Worm (Caenorhabditis elegans): ENCODE results near the gene ZK546.19.

DNA sequence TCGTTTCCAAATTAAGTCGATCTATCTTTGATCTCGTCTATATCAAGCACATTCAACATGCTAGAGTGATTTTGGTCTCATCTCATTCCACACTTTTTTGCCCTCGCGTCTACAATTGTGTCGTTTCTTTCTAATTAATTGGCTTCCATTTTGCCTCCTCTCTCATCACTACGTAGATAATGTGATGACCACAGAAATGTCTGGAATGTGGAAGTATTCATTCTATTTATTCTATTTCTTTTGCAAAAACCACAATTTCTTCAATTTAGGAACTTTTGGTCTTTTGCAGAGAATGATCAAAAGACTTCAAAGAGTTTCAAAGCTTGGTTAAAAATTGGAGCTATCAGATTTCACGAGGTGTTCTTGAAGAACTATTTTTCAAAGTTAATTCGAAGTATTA, 26.0 kb upstream of the ZK546.19 start:
- TF ChIP-seq nhr-237 (tag; optimal IDR thresholded peaks at IDR 0.05) (no peak), snpc-4 (tag; optimal IDR thresholded peaks at IDR 0.05) (no peak), nhr-11 (tag; optimal IDR thresholded peaks at IDR 0.05) (no peak), ceh-82 (tag; optimal IDR thresholded peaks at IDR 0.05) (no peak), skn-1 (tag; optimal IDR thresholded peaks at IDR 0.05) (no peak), lsy-2 (tag; optimal IDR thresholded peaks at IDR 0.05) (no peak), ama-1 (optimal IDR thresholded peaks at IDR 0.05) (no peak), unc-86 (tag; optimal IDR thresholded peaks at IDR 0.05) (no peak), ceh-90 (tag; optimal IDR thresholded peaks at IDR 0.05) (no peak), fos-1 (tag; optimal IDR thresholded peaks at IDR 0.05) (no peak), lin-15B (tag; optimal IDR thresholded peaks at IDR 0.05) (no peak), Y116A8C.19 (tag; optimal IDR thresholded peaks at IDR 0.05; ENCODE audit: borderline replicate concordance) (no peak), jun-1 (tag; optimal IDR thresholded peaks at IDR 0.05) (no peak)

All from whole organism, L1 larva.